Fruit fly (Drosophila melanogaster) Kc167 (cell line): ENCODE data around the gene Rpt4R.

Experiments
- h ChIP-seq: fragments of >200 bp; optimal IDR thresholded peaks from 3 replicates; lab custom pipeline; 2018; ENCODE audit warnings: missing external identifiers
- insv ChIP-seq: fragments of >200 bp; optimal IDR thresholded peaks from 3 replicates; lab custom pipeline; 2018; ENCODE audit warnings: missing external identifiers

dm6 chr3L:11896756-11897155, 45.0 kb upstream of the Rpt4R start:
- TF ChIP-seq insv (lab: Kevin White, UChicago) (no peak), h (lab: Kevin White, UChicago) (no peak)
